Worm (Caenorhabditis elegans) whole organism, mixed stage, embryonic: ENCODE results near the gene F35D2.3.

ENCODE experiments used
- blmp-1 ChIP-seq: fragments of 150-350 bp; optimal IDR thresholded peaks from 2 replicates; lab custom pipeline; 2014; ENCODE audit warnings: missing biosample characterization, missing genetic modification characterization
- drap-1 ChIP-seq: fragments of 200-800 bp; sonication (Bioruptor generic); optimal IDR thresholded peaks from 3 replicates; lab custom pipeline; 2018; ENCODE audit warnings: mild to moderate bottlenecking, missing genetic modification characterization, missing compliant biosample characterization
- elt-3 ChIP-seq: fragments of 150-350 bp; optimal IDR thresholded peaks from 2 replicates; lab custom pipeline; 2014; ENCODE audit warnings: missing biosample characterization, missing genetic modification characterization
- mep-1 ChIP-seq: fragments of 150-350 bp; optimal IDR thresholded peaks from 2 replicates; lab custom pipeline; 2017; ENCODE audit warnings: missing biosample characterization, missing genetic modification reagents, missing genetic modification characterization, inconsistent platforms
- nhr-28 ChIP-seq: fragments of 150-350 bp; optimal IDR thresholded peaks from 2 replicates; lab custom pipeline; 2014; ENCODE audit warnings: missing biosample characterization, missing genetic modification characterization
- pha-4 ChIP-seq: fragments of 150-350 bp; optimal IDR thresholded peaks from 2 replicates; lab custom pipeline; 2018; ENCODE audit warnings: missing biosample characterization, missing genetic modification reagents, missing genetic modification characterization
- sem-2 ChIP-seq: fragments of 200-800 bp; sonication (Bioruptor generic); optimal IDR thresholded peaks from 2 replicates; lab custom pipeline; 2018; ENCODE audit warnings: mild to moderate bottlenecking, missing genetic modification characterization, missing compliant biosample characterization
- unc-39 ChIP-seq: fragments of 150-350 bp; optimal IDR thresholded peaks from 2 replicates; lab custom pipeline; 2014; ENCODE audit warnings: missing biosample characterization, missing genetic modification characterization
- unc-62 ChIP-seq: fragments of 150-350 bp; optimal IDR thresholded peaks from 2 replicates; lab custom pipeline; 2014; ENCODE audit warnings: missing biosample characterization, missing genetic modification reagents, missing genetic modification characterization

- no peak for TF ChIP-seq unc-62 (GFP tag; lab: Kevin White, UChicago)
- TF ChIP-seq elt-3 (tag; lab: Kevin White, UChicago), result no peak
- TF ChIP-seq blmp-1, result no peak
- TF ChIP-seq pha-4 (tag; lab: Kevin White, UChicago), result no peak
- TF ChIP-seq mep-1 (tag; lab: Kevin White, UChicago), result no peak
- TF ChIP-seq drap-1 (GFP tag; lab: Kevin White, UChicago), result no peak
- TF ChIP-seq unc-39 (tag; lab: Kevin White, UChicago), result no peak
- no peak for TF ChIP-seq sem-2 (GFP tag; lab: Kevin White, UChicago)
- TF ChIP-seq nhr-28, result no peak
Measured at ce11 chrII:7562616-7563015, 7.8 kb upstream of the F35D2.3 start.
